Fruit fly (Drosophila melanogaster) whole organism, embryonic: ENCODE results near the gene CG5235.

Experiments used
- CG1024 ChIP-seq: fragments of 200-800 bp; sonication (Bioruptor generic); IDR thresholded peaks from 2 replicates; pipeline ENCODE4 v1.3.6; 2022; ENCODE audit warnings: missing biosample characterization, missing genetic modification characterization
- CG10274 ChIP-seq: fragments of 200-800 bp; sonication (Bioruptor generic); optimal IDR thresholded peaks from 3 replicates; lab custom pipeline; 2017; ENCODE audit warnings: missing biosample characterization, mild to moderate bottlenecking, missing genetic modification characterization
- CG11247 ChIP-seq: fragments of 200-800 bp; sonication (Bioruptor generic); IDR thresholded peaks from 2 replicates; pipeline ENCODE4 v1.3.6; 2022; ENCODE audit warnings: missing biosample characterization, missing genetic modification characterization
- CG11398 ChIP-seq: fragments of 200-800 bp; sonication (Bioruptor generic); optimal IDR thresholded peaks from 2 replicates; lab custom pipeline; 2016; ENCODE audit warnings: missing biosample characterization, missing genetic modification characterization
- CG12155 ChIP-seq: fragments of 200-800 bp; sonication (Bioruptor generic); optimal IDR thresholded peaks from 3 replicates; lab custom pipeline; 2016; ENCODE audit warnings: missing biosample characterization, missing genetic modification characterization
- CG12659 ChIP-seq: fragments of 200-800 bp; sonication (Bioruptor generic); optimal IDR thresholded peaks from 3 replicates; lab custom pipeline; 2017; ENCODE audit warnings: mild to moderate bottlenecking, missing biosample characterization, missing genetic modification reagents, missing genetic modification characterization
- CG13424 ChIP-seq: fragments of 200-800 bp; sonication (Bioruptor generic); optimal IDR thresholded peaks from 2 replicates; lab custom pipeline; 2019; ENCODE audit warnings: missing biosample characterization, mild to moderate bottlenecking, missing genetic modification characterization, moderate library complexity
- CG13775 ChIP-seq: fragments of 200-800 bp; sonication (Bioruptor generic); optimal IDR thresholded peaks from 3 replicates; lab custom pipeline; 2017; ENCODE audit warnings: missing biosample characterization, mild to moderate bottlenecking, missing genetic modification characterization
- CG15479 ChIP-seq: fragments of 200-800 bp; sonication (Bioruptor generic); optimal IDR thresholded peaks from 3 replicates; lab custom pipeline; 2019; ENCODE audit warnings: missing biosample characterization, mild to moderate bottlenecking, missing genetic modification characterization, moderate library complexity
- CG1647 ChIP-seq: fragments of 200-800 bp; sonication (Bioruptor generic); optimal IDR thresholded peaks from 3 replicates; lab custom pipeline; 2016; ENCODE audit warnings: missing biosample characterization, missing genetic modification characterization
- CG16863 ChIP-seq: fragments of 200-800 bp; sonication (Bioruptor generic); optimal IDR thresholded peaks from 3 replicates; lab custom pipeline; 2016; ENCODE audit warnings: missing biosample characterization, missing genetic modification characterization
- CG17802 ChIP-seq: fragments of 200-800 bp; sonication (Bioruptor generic); optimal IDR thresholded peaks from 2 replicates; lab custom pipeline; 2018; ENCODE audit warnings: missing biosample characterization, mild to moderate bottlenecking, missing genetic modification characterization, moderate library complexity
- CG1832 ChIP-seq: fragments of 200-800 bp; sonication (Bioruptor generic); optimal IDR thresholded peaks from 2 replicates; lab custom pipeline; 2017; ENCODE audit warnings: missing biosample characterization, mild to moderate bottlenecking, missing genetic modification characterization, inconsistent platforms
- CG18476 ChIP-seq: fragments of 200-800 bp; sonication (Bioruptor generic); optimal IDR thresholded peaks from 2 replicates; lab custom pipeline; 2016; ENCODE audit warnings: missing biosample characterization, mild to moderate bottlenecking, missing genetic modification characterization
- CG2875 ChIP-seq: fragments of 200-800 bp; sonication (Bioruptor generic); optimal IDR thresholded peaks from 2 replicates; lab custom pipeline; 2017; ENCODE audit warnings: missing biosample characterization, mild to moderate bottlenecking, missing genetic modification characterization, missing genetic modification reagents
- CG3726 ChIP-seq: fragments of 200-800 bp; sonication (Bioruptor generic); IDR thresholded peaks from 3 replicates; pipeline ENCODE4, ENCODE4 v1.3.6; 2022; ENCODE audit warnings: missing biosample characterization, missing genetic modification characterization
- CG4360 ChIP-seq: fragments of 200-800 bp; sonication (Bioruptor generic); IDR thresholded peaks from 2 replicates; pipeline ENCODE4 v1.3.6; 2022; ENCODE audit warnings: missing biosample characterization, missing genetic modification characterization
- CG6689 ChIP-seq: fragments of 200-800 bp; sonication (Bioruptor generic); IDR thresholded peaks from 2 replicates; pipeline ENCODE4 v1.3.6; 2022; ENCODE audit warnings: missing biosample characterization, missing genetic modification characterization
- CG7357 ChIP-seq: fragments of 200-800 bp; sonication (Bioruptor generic); IDR thresholded peaks from 3 replicates; pipeline ENCODE4 v1.3.6; 2022; ENCODE audit warnings: missing biosample characterization, missing genetic modification characterization
- CG7556 ChIP-seq: fragments of 200-800 bp; sonication (Bioruptor generic); optimal IDR thresholded peaks from 2 replicates; lab custom pipeline; 2017; ENCODE audit warnings: missing biosample characterization, mild to moderate bottlenecking, missing genetic modification characterization
- CG7987 ChIP-seq: fragments of 200-800 bp; sonication (Bioruptor generic); optimal IDR thresholded peaks from 2 replicates; lab custom pipeline; 2018; ENCODE audit warnings: missing biosample characterization, mild to moderate bottlenecking, missing genetic modification characterization, moderate library complexity
- CG8388 ChIP-seq: fragments of 200-800 bp; sonication (Bioruptor generic); optimal IDR thresholded peaks from 2 replicates; lab custom pipeline; 2019; ENCODE audit warnings: missing biosample characterization, mild to moderate bottlenecking, missing genetic modification characterization, moderate library complexity
- CG8944 ChIP-seq: fragments of 200-800 bp; sonication (Bioruptor generic); optimal IDR thresholded peaks from 3 replicates; lab custom pipeline; 2016; ENCODE audit warnings: missing biosample characterization, missing genetic modification characterization
- CG9817 ChIP-seq: fragments of 200-800 bp; sonication (Bioruptor generic); optimal IDR thresholded peaks from 2 replicates; lab custom pipeline; 2018; ENCODE audit warnings: missing biosample characterization, mild to moderate bottlenecking, missing genetic modification characterization, moderate library complexity
- Chrac-16 ChIP-seq: fragments of 200-800 bp; sonication (Bioruptor generic); optimal IDR thresholded peaks from 3 replicates; lab custom pipeline; 2016; ENCODE audit warnings: missing biosample characterization, missing genetic modification characterization
- CkIIα-i1 ChIP-seq: fragments of 200-800 bp; sonication (Bioruptor generic); IDR thresholded peaks from 2 replicates; pipeline ENCODE4 v1.3.6; 2022; ENCODE audit warnings: missing biosample characterization, missing genetic modification characterization
- H2.0 ChIP-seq: fragments of 200-800 bp; sonication (Bioruptor generic); IDR thresholded peaks from 2 replicates; pipeline ENCODE4 v1.3.6; 2022; ENCODE audit warnings: missing biosample characterization, missing genetic modification characterization
- HHEX ChIP-seq: fragments of 200-800 bp; sonication (Bioruptor generic); optimal IDR thresholded peaks from 3 replicates; lab custom pipeline; 2017; ENCODE audit warnings: missing biosample characterization, mild to moderate bottlenecking, missing genetic modification characterization, missing genetic modification reagents
- Hr51 ChIP-seq, 2 experiments: fragments of 200-800 bp; sonication (Bioruptor generic); optimal IDR thresholded peaks; 2 replicates in 1 of 2; 3 replicates in 1 of 2; lab custom pipeline; 2016 to 2018; ENCODE audit warnings: missing biosample characterization in 2 of 2, missing genetic modification characterization in 2 of 2, mild to moderate bottlenecking in 1 of 2, moderate library complexity in 1 of 2
- Hsf ChIP-seq: fragments of 200-800 bp; sonication (Bioruptor generic); optimal IDR thresholded peaks from 3 replicates; lab custom pipeline; 2016; ENCODE audit warnings: missing biosample characterization, missing genetic modification characterization
- Lim3 ChIP-seq: fragments of 200-800 bp; sonication (Bioruptor generic); IDR thresholded peaks from 2 replicates; pipeline ENCODE4 v1.3.6; 2022; ENCODE audit warnings: missing biosample characterization, missing genetic modification characterization
- MTF-1 ChIP-seq: fragments of 200-800 bp; sonication (Bioruptor generic); optimal IDR thresholded peaks from 2 replicates; lab custom pipeline; 2018; ENCODE audit warnings: missing biosample characterization, mild to moderate bottlenecking, missing genetic modification characterization, borderline replicate concordance
- Optix ChIP-seq: fragments of 200-800 bp; sonication (Bioruptor generic); IDR thresholded peaks from 3 replicates; pipeline ENCODE4 v1.3.6; 2022; ENCODE audit warnings: missing biosample characterization, missing genetic modification characterization
- Rfx ChIP-seq: fragments of 200-800 bp; sonication (Bioruptor generic); IDR thresholded peaks from 2 replicates; pipeline ENCODE4 v1.3.6; 2022; ENCODE audit warnings: missing biosample characterization, missing genetic modification characterization
- Sin3A ChIP-seq: fragments of >200 bp; optimal IDR thresholded peaks from 2 replicates; lab custom pipeline; 2018
- Sry-δ ChIP-seq: fragments of 200-800 bp; sonication (Bioruptor generic); optimal IDR thresholded peaks from 2 replicates; lab custom pipeline; 2016; ENCODE audit warnings: missing biosample characterization, missing genetic modification characterization
- ab ChIP-seq: fragments of 200-800 bp; sonication (Bioruptor generic); optimal IDR thresholded peaks from 2 replicates; lab custom pipeline; 2016; ENCODE audit warnings: missing biosample characterization, missing genetic modification characterization
- aop ChIP-seq: fragments of 200-800 bp; sonication (Bioruptor generic); IDR thresholded peaks from 2 replicates; pipeline ENCODE4 v1.3.6; 2022; ENCODE audit warnings: missing biosample characterization, missing genetic modification characterization
- gcm ChIP-seq: fragments of 200-800 bp; sonication (Bioruptor generic); optimal IDR thresholded peaks from 2 replicates; lab custom pipeline; 2019; ENCODE audit warnings: missing biosample characterization, mild to moderate bottlenecking, missing genetic modification characterization, moderate library complexity
- hth ChIP-seq: fragments of >200 bp; optimal IDR thresholded peaks from 2 replicates; lab custom pipeline; 2017; ENCODE audit warnings: inconsistent platforms
- ind ChIP-seq: fragments of 200-800 bp; sonication (Bioruptor generic); optimal IDR thresholded peaks from 3 replicates; lab custom pipeline; 2016; ENCODE audit warnings: missing biosample characterization, missing genetic modification characterization
- pb ChIP-seq: fragments of 200-800 bp; sonication (Bioruptor generic); optimal IDR thresholded peaks from 3 replicates; lab custom pipeline; 2016; ENCODE audit warnings: missing biosample characterization, missing genetic modification characterization
- ro ChIP-seq: fragments of 200-800 bp; sonication (Bioruptor generic); IDR thresholded peaks from 2 replicates; pipeline ENCODE4 v1.3.6; 2022; ENCODE audit warnings: missing biosample characterization, missing genetic modification characterization
- shn ChIP-seq: fragments of 200-800 bp; sonication (Bioruptor generic); optimal IDR thresholded peaks from 3 replicates; lab custom pipeline; 2016; ENCODE audit warnings: missing biosample characterization, missing genetic modification characterization
- sima ChIP-seq: fragments of 200-800 bp; sonication (Bioruptor generic); optimal IDR thresholded peaks from 2 replicates; lab custom pipeline; 2016; ENCODE audit warnings: missing biosample characterization, missing genetic modification characterization
- ssp ChIP-seq: fragments of 200-800 bp; sonication (Bioruptor generic); IDR thresholded peaks from 2 replicates; pipeline ENCODE4 v1.3.6; 2022; ENCODE audit warnings: missing biosample characterization, missing genetic modification characterization
- stwl ChIP-seq: fragments of 200-800 bp; sonication (Bioruptor generic); optimal IDR thresholded peaks from 3 replicates; lab custom pipeline; 2018; ENCODE audit warnings: missing biosample characterization, mild to moderate bottlenecking, missing genetic modification characterization, moderate library complexity
- unc-4 ChIP-seq: fragments of 200-800 bp; sonication (Bioruptor generic); IDR thresholded peaks from 2 replicates; pipeline ENCODE4 v1.3.6; 2022; ENCODE audit warnings: missing biosample characterization, missing genetic modification characterization; ENCODE audit not compliant: partially characterized antibody
- zen ChIP-seq: fragments of 200-800 bp; sonication (Bioruptor generic); optimal IDR thresholded peaks from 3 replicates; lab custom pipeline; 2018; ENCODE audit warnings: missing biosample characterization, mild to moderate bottlenecking, missing genetic modification characterization, moderate library complexity
- zfh1 ChIP-seq: fragments of 200-800 bp; sonication (Bioruptor generic); IDR thresholded peaks from 3 replicates; pipeline ENCODE4 v1.3.6; 2022; ENCODE audit warnings: missing biosample characterization, missing genetic modification characterization

The CG5235 gene

dm6 chr3L:16049955-16050886 is 40.0 kb downstream of the CG5235 start (continued):
- no peak for TF ChIP-seq H2.0
- no peak for TF ChIP-seq CG1024 (GFP tag; lab: Robert Waterston, UW)
- TF ChIP-seq CG12155 (GFP tag; lab: Kevin White, UChicago), result no peak
- TF ChIP-seq CG7556, result peak; percentile 56
- no peak for TF ChIP-seq CG17802 (tag; lab: Kevin White, UChicago)
- TF ChIP-seq zen, result peak; percentile 29
- no peak for TF ChIP-seq Optix
- TF ChIP-seq Sin3A (lab: Kevin White, UChicago), result no peak
- TF ChIP-seq MTF-1, result peak; percentile 47
- no peak for TF ChIP-seq ro (GFP tag; lab: Robert Waterston, UW)
- TF ChIP-seq CG13424, result peak; percentile 5
- no peak for TF ChIP-seq CG3726 (GFP tag; lab: Robert Waterston, UW)
- TF ChIP-seq shn (GFP tag; lab: Kevin White, UChicago), result no peak
- no peak; the same call in 1 of the 2 replicates for TF ChIP-seq CG11247
- no peak for TF ChIP-seq CG1647 (GFP tag; lab: Kevin White, UChicago)
- TF ChIP-seq CG9817 (tag; lab: Kevin White, UChicago), result no peak
- TF ChIP-seq ssp (GFP tag; lab: Robert Waterston, UW), result no peak
- no peak for TF ChIP-seq zfh1 (GFP tag; lab: Robert Waterston, UW)
- no peak for TF ChIP-seq hth (lab: Kevin White, UChicago)
- TF ChIP-seq CG15479, result peak; percentile 95
- no peak for TF ChIP-seq CG8388 (GFP tag; lab: Kevin White, UChicago)
- TF ChIP-seq CG10274 (GFP tag; lab: Kevin White, UChicago), result no peak
- no peak for TF ChIP-seq pb
- TF ChIP-seq CG4360, result 0 out of 2 replicates have a peak, but pooled peaks have one; percentile 13
- TF ChIP-seq unc-4 (GFP tag; lab: Robert Waterston, UW), result peak; percentile 19; the same call in 1 of the 2 replicates
- peak; percentile 49 for TF ChIP-seq HHEX
- peak; percentile 74 for TF ChIP-seq CG1832
- no peak for TF ChIP-seq Sry-δ (GFP tag; lab: Kevin White, UChicago)
- TF ChIP-seq CG13775 (GFP tag; lab: Kevin White, UChicago), result no peak
- TF ChIP-seq Chrac-16 (GFP tag; lab: Kevin White, UChicago), result no peak
- no peak for TF ChIP-seq CG18476 (GFP tag; lab: Kevin White, UChicago)
- no peak for TF ChIP-seq ab (GFP tag; lab: Kevin White, UChicago)
- TF ChIP-seq aop (GFP tag; lab: Robert Waterston, UW), result no peak
- no peak for TF ChIP-seq CG7357 (GFP tag; lab: Robert Waterston, UW)
- no peak for TF ChIP-seq sima (GFP tag; lab: Kevin White, UChicago)
- no peak for TF ChIP-seq CG2875
- peak; percentile 40 for TF ChIP-seq CG12659 (GFP tag; lab: Kevin White, UChicago)
- no peak for TF ChIP-seq stwl (tag; lab: Kevin White, UChicago)
- TF ChIP-seq Hsf, result no peak
- peak; percentile 6 for TF ChIP-seq CG11398
- peak; percentile 43; the same call in 1 of the 2 replicates for TF ChIP-seq Rfx (GFP tag; lab: Robert Waterston, UW)
- peak; percentile 14 for TF ChIP-seq CG7987 (GFP tag; lab: Kevin White, UChicago)
- TF ChIP-seq CG6689 (GFP tag; lab: Robert Waterston, UW), result no peak
- peak; percentile 21 for TF ChIP-seq gcm (GFP tag; lab: Kevin White, UChicago)
- no peak for TF ChIP-seq CG8944 (GFP tag; lab: Kevin White, UChicago)
- no peak for TF ChIP-seq ind (GFP tag; lab: Kevin White, UChicago)
- no peak for TF ChIP-seq Hr51 (GFP tag; optimal IDR thresholded peaks at IDR 0.05; lab: Kevin White, UChicago)
- TF ChIP-seq Lim3, result peak; percentile 63; the same call in 1 of the 2 replicates
- TF ChIP-seq CkIIα-i1 (GFP tag; lab: Robert Waterston, UW), result no peak
- no peak for TF ChIP-seq CG16863
